Worm (Caenorhabditis elegans) whole organism, young adult: ENCODE measurements around the gene F58F9.1.

Experiments
- K11D2.4 ChIP-seq: fragments of 200-800 bp; sonication (Bioruptor generic); IDR thresholded peaks from 2 replicates; pipeline ENCODE4 v1.3.6; 2022; ENCODE audit warnings: missing genetic modification reagents, missing genetic modification characterization, missing compliant biosample characterization
- Y56A3A.18 ChIP-seq: fragments of 200-800 bp; sonication (Bioruptor generic); IDR thresholded peaks from 2 replicates; pipeline ENCODE4 v1.3.6; 2022; ENCODE audit warnings: missing genetic modification reagents, missing genetic modification characterization, missing compliant biosample characterization
- Y67H2A.10 ChIP-seq: fragments of 200-800 bp; sonication (Bioruptor generic); conservative IDR thresholded peaks from 2 replicates; pipeline ENCODE4 v1.3.6; 2022; ENCODE audit warnings: missing genetic modification reagents, missing genetic modification characterization, missing compliant biosample characterization
- ZK185.1 ChIP-seq: sonication (generic microtip); optimal IDR thresholded peaks from 2 replicates; lab custom pipeline; 2016; ENCODE audit warnings: mild to moderate bottlenecking, missing genetic modification characterization, missing compliant biosample characterization; ENCODE audit not compliant: poor library complexity, severe bottlenecking
- attf-3 ChIP-seq: fragments of 200-800 bp; sonication (Bioruptor generic); conservative IDR thresholded peaks from 2 replicates; pipeline ENCODE4 v1.3.6; 2022; ENCODE audit warnings: missing genetic modification reagents, missing genetic modification characterization, missing compliant biosample characterization
- cebp-1 ChIP-seq, 2 experiments: fragments of 200-800 bp in 1 of 2; sonication (Bioruptor generic) in 1 of 2; sonication (generic microtip) in 1 of 2; IDR thresholded peaks in 1 of 2; optimal IDR thresholded peaks in 1 of 2; 2 replicates each; pipeline versions ENCODE4 v1.3.6 to Lab custom; 2017 to 2022; ENCODE audit warnings: missing compliant biosample characterization in 2 of 2, missing genetic modification characterization in 2 of 2, mild to moderate bottlenecking in 1 of 2, missing genetic modification reagents in 1 of 2, moderate library complexity in 1 of 2
- egl-18 ChIP-seq: fragments of 200-800 bp; sonication (Bioruptor generic); IDR thresholded peaks from 2 replicates; pipeline ENCODE4 v1.3.6; 2022; ENCODE audit warnings: missing genetic modification reagents, missing genetic modification characterization, missing compliant biosample characterization
- hlh-26 ChIP-seq: fragments of 200-800 bp; sonication (Bioruptor generic); conservative IDR thresholded peaks from 2 replicates; pipeline ENCODE4 v1.3.6; 2022; ENCODE audit warnings: missing genetic modification reagents, missing genetic modification characterization, missing compliant biosample characterization
- lir-1 ChIP-seq: fragments of 200-800 bp; sonication (Bioruptor generic); conservative IDR thresholded peaks from 2 replicates; pipeline ENCODE4 v1.3.6; 2022; ENCODE audit warnings: missing genetic modification reagents, missing genetic modification characterization, missing compliant biosample characterization
- pha-4 ChIP-seq: fragments of 150-350 bp; sonication (generic microtip); optimal IDR thresholded peaks from 2 replicates; lab custom pipeline; 2014; ENCODE audit warnings: missing biosample characterization, missing genetic modification reagents, missing genetic modification characterization
- sea-2 ChIP-seq: fragments of 200-800 bp; sonication (Bioruptor generic); IDR thresholded peaks from 2 replicates; pipeline ENCODE4 v1.3.6; 2022; ENCODE audit warnings: missing genetic modification characterization, missing compliant biosample characterization
- sptf-2 ChIP-seq: fragments of 200-800 bp; sonication (Bioruptor generic); optimal IDR thresholded peaks from 2 replicates; lab custom pipeline; 2018; ENCODE audit warnings: mild to moderate bottlenecking, missing genetic modification characterization, missing compliant biosample characterization
- unc-130 ChIP-seq: sonication (generic microtip); optimal IDR thresholded peaks from 2 replicates; lab custom pipeline; 2016; ENCODE audit warnings: missing genetic modification reagents, missing genetic modification characterization, missing compliant biosample characterization
- unc-62 ChIP-seq: fragments of 150-350 bp; optimal IDR thresholded peaks from 2 replicates; lab custom pipeline; 2014; ENCODE audit warnings: missing biosample characterization, missing genetic modification reagents, missing genetic modification characterization

DNA sequence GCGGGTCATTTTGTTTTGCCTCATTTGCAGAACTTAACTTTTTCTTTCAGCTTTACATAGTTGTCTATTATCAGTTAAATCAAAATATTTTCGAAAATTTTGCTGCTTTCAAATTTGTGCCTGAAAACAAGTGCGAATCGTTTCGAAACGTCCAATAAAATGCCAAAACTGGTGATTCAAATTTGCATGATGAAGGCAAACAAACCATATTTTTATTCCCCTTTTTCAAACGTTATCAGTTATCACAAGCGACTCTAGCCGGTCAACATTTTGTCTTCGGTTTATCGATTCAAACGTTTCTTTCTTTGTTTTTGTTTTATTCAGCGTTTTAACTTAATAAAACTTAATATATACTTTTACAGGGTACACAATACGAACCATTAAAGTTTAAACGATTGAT is 39.1 kb upstream of the F58F9.1 start, which contains the start of the genes ugt-24 and C49A9.6:
- no peak for TF ChIP-seq Y67H2A.10 (GFP tag; lab: Robert Waterston, UW)
- no peak for TF ChIP-seq sea-2
- no peak for TF ChIP-seq K11D2.4 (GFP tag; lab: Robert Waterston, UW)
- TF ChIP-seq lir-1 = no peak
- TF ChIP-seq unc-62 (GFP tag; lab: Kevin White, UChicago) = no peak
- no peak for TF ChIP-seq ZK185.1
- no peak for TF ChIP-seq sptf-2 (GFP tag; lab: Kevin White, UChicago)
- no peak for TF ChIP-seq Y56A3A.18 (GFP tag; lab: Robert Waterston, UW)
- no peak for TF ChIP-seq hlh-26 (GFP tag; lab: Robert Waterston, UW)
- TF ChIP-seq egl-18 (GFP tag; lab: Robert Waterston, UW) = no peak
- no peak for TF ChIP-seq pha-4 (tag; lab: Kevin White, UChicago)
- no peak for TF ChIP-seq unc-130 (GFP tag; lab: Kevin White, UChicago)
- no peak for TF ChIP-seq attf-3 (GFP tag; lab: Robert Waterston, UW)
- no peak for TF ChIP-seq cebp-1 (GFP tag; IDR thresholded peaks at IDR 0.05; lab: Robert Waterston, UW)
- TF ChIP-seq cebp-1 (tag; optimal IDR thresholded peaks at IDR 0.05; lab: Kevin White, UChicago) = peak; percentile 6
